Worm (Caenorhabditis elegans) whole organism, midembryonic: ENCODE measurements around the gene F36A4.5.

Experiments
- T22C8.4 ChIP-seq: fragments of 200-800 bp; sonication (Bioruptor generic); IDR thresholded peaks from 2 replicates; pipeline ENCODE4 v1.3.6; 2022; ENCODE audit warnings: missing genetic modification characterization, missing compliant biosample characterization
- cog-1 ChIP-seq: sonication (generic microtip); optimal IDR thresholded peaks from 2 replicates; lab custom pipeline; 2016; ENCODE audit warnings: missing genetic modification characterization, missing compliant biosample characterization
- flt-1 ChIP-seq: fragments of 200-800 bp; sonication (Bioruptor generic); IDR thresholded peaks from 2 replicates; pipeline ENCODE4 v1.3.6; 2022; ENCODE audit warnings: missing genetic modification characterization, missing compliant biosample characterization
- klf-2 ChIP-seq: fragments of 200-800 bp; sonication (Bioruptor generic); conservative IDR thresholded peaks from 2 replicates; pipeline ENCODE4 v1.3.6; 2022; ENCODE audit warnings: missing genetic modification reagents, missing genetic modification characterization, missing compliant biosample characterization
- med-1 ChIP-seq: sonication (generic microtip); optimal IDR thresholded peaks from 2 replicates; lab custom pipeline; 2017; ENCODE audit warnings: missing genetic modification characterization, mild to moderate bottlenecking, missing compliant biosample characterization, antibody characterized with exemption, missing genetic modification reagents; ENCODE audit not compliant: insufficient read depth
- ref-1 ChIP-seq: fragments of 200-800 bp; sonication (Bioruptor generic); conservative IDR thresholded peaks from 2 replicates; pipeline ENCODE4 v1.3.6; 2022; ENCODE audit warnings: missing genetic modification reagents, missing genetic modification characterization, missing compliant biosample characterization
- tab-1 ChIP-seq: fragments of 200-800 bp; sonication (Bioruptor generic); IDR thresholded peaks from 2 replicates; pipeline ENCODE4 v1.3.6; 2022; ENCODE audit warnings: missing genetic modification characterization, missing compliant biosample characterization
- ztf-23 ChIP-seq: fragments of 200-800 bp; sonication (Bioruptor generic); IDR thresholded peaks from 2 replicates; pipeline ENCODE4 v1.3.6; 2022; ENCODE audit warnings: missing genetic modification reagents, missing genetic modification characterization, missing compliant biosample characterization

- TF ChIP-seq ztf-23 (GFP tag; lab: Robert Waterston, UW), result no peak
- no peak for TF ChIP-seq ref-1 (GFP tag; lab: Robert Waterston, UW)
- no peak for TF ChIP-seq flt-1
- TF ChIP-seq tab-1 (GFP tag; lab: Robert Waterston, UW), result no peak
- no peak for TF ChIP-seq med-1 (GFP tag; lab: Kevin White, UChicago)
- no peak for TF ChIP-seq T22C8.4
- no peak for TF ChIP-seq cog-1 (tag; lab: Kevin White, UChicago)
- TF ChIP-seq klf-2 (GFP tag; lab: Robert Waterston, UW), result no peak
Measured at ce11 chrIV:4219983-4220382, 45.3 kb upstream of the F36A4.5 start, which contains the start of gene F30B5.11.
